Fruit fly (Drosophila melanogaster) whole organism, embryonic: ENCODE data around the gene CG34181.

Source experiments
- Abd-B ChIP-seq: fragments of 200-800 bp; sonication (Bioruptor generic); optimal IDR thresholded peaks from 2 replicates; lab custom pipeline; 2018; ENCODE audit warnings: missing biosample characterization, mild to moderate bottlenecking, missing genetic modification characterization, moderate library complexity
- Atf-2 ChIP-seq: fragments of 200-800 bp; sonication (Bioruptor generic); optimal IDR thresholded peaks from 2 replicates; lab custom pipeline; 2016; ENCODE audit warnings: missing biosample characterization, missing genetic modification characterization
- CG1024 ChIP-seq: fragments of 200-800 bp; sonication (Bioruptor generic); IDR thresholded peaks from 2 replicates; pipeline ENCODE4 v1.3.6; 2022; ENCODE audit warnings: missing biosample characterization, missing genetic modification characterization
- CG10565 ChIP-seq: fragments of 200-800 bp; sonication (Bioruptor generic); optimal IDR thresholded peaks from 3 replicates; lab custom pipeline; 2016; ENCODE audit warnings: missing biosample characterization, mild to moderate bottlenecking, missing genetic modification characterization
- CG10654 ChIP-seq: fragments of 200-800 bp; sonication (Bioruptor generic); optimal IDR thresholded peaks from 2 replicates; lab custom pipeline; 2016; ENCODE audit warnings: missing biosample characterization, missing genetic modification characterization
- CG11398 ChIP-seq: fragments of 200-800 bp; sonication (Bioruptor generic); optimal IDR thresholded peaks from 2 replicates; lab custom pipeline; 2016; ENCODE audit warnings: missing biosample characterization, missing genetic modification characterization
- CG12104 ChIP-seq: fragments of 200-800 bp; sonication (Bioruptor generic); optimal IDR thresholded peaks from 3 replicates; lab custom pipeline; 2016; ENCODE audit warnings: missing biosample characterization, missing genetic modification characterization
- CG12299 ChIP-seq: fragments of 200-800 bp; sonication (Bioruptor generic); optimal IDR thresholded peaks from 2 replicates; lab custom pipeline; 2018; ENCODE audit warnings: missing biosample characterization, mild to moderate bottlenecking, missing genetic modification characterization
- CG12942 ChIP-seq: fragments of 200-800 bp; sonication (Bioruptor generic); optimal IDR thresholded peaks from 3 replicates; lab custom pipeline; 2016; ENCODE audit warnings: missing biosample characterization, missing genetic modification characterization
- CG16815 ChIP-seq: fragments of 200-800 bp; sonication (Bioruptor generic); optimal IDR thresholded peaks from 3 replicates; lab custom pipeline; 2017; ENCODE audit warnings: missing biosample characterization, mild to moderate bottlenecking, missing genetic modification characterization
- CG2199 ChIP-seq: fragments of 200-800 bp; sonication (Bioruptor generic); IDR thresholded peaks from 3 replicates; pipeline ENCODE4 v1.3.6; 2022; ENCODE audit warnings: missing biosample characterization, missing genetic modification characterization
- CG30431 ChIP-seq: fragments of 200-800 bp; sonication (Bioruptor generic); optimal IDR thresholded peaks from 2 replicates; lab custom pipeline; 2017; ENCODE audit warnings: missing biosample characterization, missing genetic modification characterization
- CG3163 ChIP-seq: fragments of 200-800 bp; sonication (Bioruptor generic); optimal IDR thresholded peaks from 3 replicates; lab custom pipeline; 2016; ENCODE audit warnings: missing biosample characterization, missing genetic modification characterization
- CG4404 ChIP-seq: fragments of 200-800 bp; sonication (Bioruptor generic); IDR thresholded peaks from 2 replicates; pipeline ENCODE4 v1.3.6; 2022; ENCODE audit warnings: missing biosample characterization, missing genetic modification characterization
- CG4424 ChIP-seq: fragments of 200-800 bp; sonication (Bioruptor generic); optimal IDR thresholded peaks from 3 replicates; lab custom pipeline; 2016; ENCODE audit warnings: missing biosample characterization, missing genetic modification characterization
- CG5180 ChIP-seq: fragments of 200-800 bp; sonication (Bioruptor generic); optimal IDR thresholded peaks from 3 replicates; lab custom pipeline; 2017; ENCODE audit warnings: missing biosample characterization, missing genetic modification characterization, mild to moderate bottlenecking, moderate library complexity, missing genetic modification reagents
- CG6254 ChIP-seq: fragments of 200-800 bp; sonication (Bioruptor generic); optimal IDR thresholded peaks from 3 replicates; lab custom pipeline; 2017; ENCODE audit warnings: mild to moderate bottlenecking, missing biosample characterization, missing genetic modification reagents, missing genetic modification characterization
- CG6272 ChIP-seq: fragments of 200-800 bp; sonication (Bioruptor generic); IDR thresholded peaks from 2 replicates; pipeline ENCODE4 v1.3.6; 2022; ENCODE audit warnings: missing biosample characterization, missing genetic modification characterization
- CG6654 ChIP-seq: fragments of 200-800 bp; sonication (Bioruptor generic); optimal IDR thresholded peaks from 2 replicates; lab custom pipeline; 2017; ENCODE audit warnings: missing biosample characterization, mild to moderate bottlenecking, missing genetic modification characterization
- CG7556 ChIP-seq: fragments of 200-800 bp; sonication (Bioruptor generic); optimal IDR thresholded peaks from 2 replicates; lab custom pipeline; 2017; ENCODE audit warnings: missing biosample characterization, mild to moderate bottlenecking, missing genetic modification characterization
- CG7786 ChIP-seq: fragments of 200-800 bp; sonication (Bioruptor generic); optimal IDR thresholded peaks from 2 replicates; lab custom pipeline; 2016; ENCODE audit warnings: missing biosample characterization, missing genetic modification characterization
- CG9932 ChIP-seq: fragments of 200-800 bp; sonication (Bioruptor generic); IDR thresholded peaks from 2 replicates; pipeline ENCODE4 v1.3.6; 2022; ENCODE audit warnings: missing biosample characterization, missing genetic modification characterization
- CTCF ChIP-seq: fragments of 200-800 bp; sonication (Bioruptor generic); optimal IDR thresholded peaks from 2 replicates; lab custom pipeline; 2017; ENCODE audit warnings: missing biosample characterization, mild to moderate bottlenecking, missing genetic modification characterization, moderate library complexity
- Dip3 ChIP-seq: fragments of 200-800 bp; sonication (Bioruptor generic); optimal IDR thresholded peaks from 3 replicates; lab custom pipeline; 2016; ENCODE audit warnings: missing biosample characterization, missing genetic modification characterization
- HLH3B ChIP-seq: fragments of 200-800 bp; sonication (Bioruptor generic); IDR thresholded peaks from 2 replicates; pipeline ENCODE4 v1.3.6; 2022; ENCODE audit warnings: missing biosample characterization, missing genetic modification characterization
- HmgZ ChIP-seq: fragments of 200-800 bp; sonication (Bioruptor generic); optimal IDR thresholded peaks from 2 replicates; lab custom pipeline; 2018; ENCODE audit warnings: missing biosample characterization, mild to moderate bottlenecking, missing genetic modification characterization
- Lhr ChIP-seq: fragments of 200-800 bp; sonication (Bioruptor generic); optimal IDR thresholded peaks from 3 replicates; lab custom pipeline; 2017; ENCODE audit warnings: mild to moderate bottlenecking, missing biosample characterization, missing genetic modification reagents, missing genetic modification characterization
- Mrtf ChIP-seq: fragments of 200-800 bp; sonication (Bioruptor generic); IDR thresholded peaks from 3 replicates; pipeline ENCODE4 v1.3.6; 2022; ENCODE audit warnings: missing biosample characterization, missing genetic modification characterization
- Nf-YC ChIP-seq: fragments of 200-800 bp; optimal IDR thresholded peaks from 3 replicates; lab custom pipeline; 2019; ENCODE audit warnings: missing biosample characterization, mild to moderate bottlenecking, missing genetic modification characterization, moderate library complexity
- Ravus ChIP-seq: fragments of 200-800 bp; sonication (Bioruptor generic); IDR thresholded peaks from 2 replicates; pipeline ENCODE4 v1.3.6; 2022; ENCODE audit warnings: missing biosample characterization, missing genetic modification characterization
- Rfx ChIP-seq: fragments of 200-800 bp; sonication (Bioruptor generic); IDR thresholded peaks from 2 replicates; pipeline ENCODE4 v1.3.6; 2022; ENCODE audit warnings: missing biosample characterization, missing genetic modification characterization
- Rx ChIP-seq: fragments of 200-800 bp; sonication (Bioruptor generic); IDR thresholded peaks from 2 replicates; pipeline ENCODE4 v1.3.6; 2022; ENCODE audit warnings: missing biosample characterization, missing genetic modification characterization
- ac ChIP-seq: fragments of 200-800 bp; sonication (Bioruptor generic); optimal IDR thresholded peaks from 3 replicates; lab custom pipeline; 2017; ENCODE audit warnings: missing biosample characterization, mild to moderate bottlenecking, missing genetic modification characterization
- ash1 ChIP-seq: fragments of 200-800 bp; sonication (Bioruptor generic); optimal IDR thresholded peaks from 2 replicates; lab custom pipeline; 2018; ENCODE audit warnings: missing biosample characterization, mild to moderate bottlenecking, missing genetic modification characterization
- bowl ChIP-seq: fragments of 200-800 bp; sonication (Bioruptor generic); IDR thresholded peaks from 2 replicates; pipeline ENCODE4 v1.3.6; 2022; ENCODE audit warnings: missing biosample characterization, missing genetic modification characterization
- ci ChIP-seq: fragments of 200-800 bp; sonication (Bioruptor generic); IDR thresholded peaks from 3 replicates; pipeline ENCODE4 v1.3.6; 2022; ENCODE audit warnings: missing biosample characterization, missing genetic modification characterization
- dan ChIP-seq: fragments of 200-800 bp; sonication (Bioruptor generic); IDR thresholded peaks from 2 replicates; pipeline ENCODE4 v1.3.6; 2022; ENCODE audit warnings: missing biosample characterization, missing genetic modification characterization
- dati ChIP-seq: fragments of 200-800 bp; sonication (Bioruptor generic); IDR thresholded peaks from 2 replicates; pipeline ENCODE4 v1.3.6; 2022; ENCODE audit warnings: missing biosample characterization, missing genetic modification characterization
- dimm ChIP-seq: fragments of 200-800 bp; sonication (Bioruptor generic); IDR thresholded peaks from 2 replicates; pipeline ENCODE4 v1.3.6; 2022; ENCODE audit warnings: missing biosample characterization, missing genetic modification characterization
- fru ChIP-seq: fragments of >200 bp; optimal IDR thresholded peaks from 2 replicates; lab custom pipeline; 2017
- hkb ChIP-seq, 2 experiments: fragments of 200-800 bp in 1 of 2; fragments of >200 bp in 1 of 2; sonication (Bioruptor generic) in 1 of 2; IDR thresholded peaks in 1 of 2; optimal IDR thresholded peaks in 1 of 2; 2 replicates each; pipeline versions ENCODE4 v1.3.6 to Lab custom; 2017 to 2022; ENCODE audit warnings: missing biosample characterization in 1 of 2, missing genetic modification characterization in 1 of 2
- kni ChIP-seq: fragments of 200-800 bp; sonication (Bioruptor generic); optimal IDR thresholded peaks from 3 replicates; lab custom pipeline; 2017; ENCODE audit warnings: mild to moderate bottlenecking, missing biosample characterization, missing genetic modification reagents, missing genetic modification characterization
- lab ChIP-seq: fragments of 200-800 bp; sonication (Bioruptor generic); optimal IDR thresholded peaks from 3 replicates; lab custom pipeline; 2017; ENCODE audit warnings: missing biosample characterization, missing genetic modification characterization, mild to moderate bottlenecking, moderate library complexity, missing genetic modification reagents
- p53 ChIP-seq: fragments of 200-800 bp; sonication (Bioruptor generic); optimal IDR thresholded peaks from 2 replicates; lab custom pipeline; 2016; ENCODE audit warnings: missing biosample characterization, missing genetic modification characterization
- pum ChIP-seq: fragments of 200-800 bp; sonication (Bioruptor generic); optimal IDR thresholded peaks from 2 replicates; lab custom pipeline; 2016; ENCODE audit warnings: missing biosample characterization, missing genetic modification characterization
- run ChIP-seq: fragments of 200-800 bp; sonication (Bioruptor generic); optimal IDR thresholded peaks from 3 replicates; lab custom pipeline; 2018; ENCODE audit warnings: missing biosample characterization, mild to moderate bottlenecking, missing genetic modification characterization
- sc ChIP-seq, 3 experiments: fragments of >200 bp in 2 of 3; fragments of 200-800 bp in 1 of 3; sonication (Bioruptor generic) in 1 of 3; optimal IDR thresholded peaks; 2 replicates in 2 of 3; 3 replicates in 1 of 3; lab custom pipeline; 2017; ENCODE audit warnings: mild to moderate bottlenecking in 1 of 3, missing biosample characterization in 1 of 3, missing genetic modification characterization in 1 of 3, missing genetic modification reagents in 1 of 3
- slou ChIP-seq: fragments of 200-800 bp; sonication (Bioruptor generic); optimal IDR thresholded peaks from 3 replicates; lab custom pipeline; 2016; ENCODE audit warnings: missing biosample characterization, missing genetic modification characterization
- sr ChIP-seq: fragments of 200-800 bp; sonication (Bioruptor generic); IDR thresholded peaks from 3 replicates; pipeline ENCODE4 v1.3.6; 2022; ENCODE audit warnings: missing biosample characterization, missing genetic modification characterization
- tap ChIP-seq: fragments of 200-800 bp; optimal IDR thresholded peaks from 3 replicates; lab custom pipeline; 2019; ENCODE audit warnings: missing biosample characterization, mild to moderate bottlenecking, missing genetic modification characterization, moderate library complexity
- tgo ChIP-seq: fragments of 200-800 bp; sonication (Bioruptor generic); IDR thresholded peaks from 3 replicates; pipeline ENCODE4 v1.3.6; 2022; ENCODE audit warnings: missing biosample characterization, missing genetic modification characterization

Gene CG34181

dm6 chr2L:9388013-9388605, 20.7 kb downstream of the CG34181 start (continued):
- peak; percentile 25 for TF ChIP-seq CG12104 (GFP tag; lab: Kevin White, UChicago)
- peak; percentile 93 for TF ChIP-seq CG9932 (GFP tag; lab: Robert Waterston, UW)
- peak; percentile 66 for TF ChIP-seq p53 (GFP tag; lab: Kevin White, UChicago)
- TF ChIP-seq CG5180 (GFP tag; lab: Kevin White, UChicago): no peak
- TF ChIP-seq Lhr: no peak
- TF ChIP-seq sc (optimal IDR thresholded peaks at IDR 0.05; lab: Kevin White, UChicago): no peak
- TF ChIP-seq sc (GFP tag; optimal IDR thresholded peaks at IDR 0.05; lab: Kevin White, UChicago): no peak
- TF ChIP-seq CG4404: peak; percentile 57
- TF ChIP-seq ash1: no peak
- peak; percentile 46 for TF ChIP-seq CG10654 (GFP tag; lab: Kevin White, UChicago)
- TF ChIP-seq CG3163 (GFP tag; lab: Kevin White, UChicago): peak; percentile 18
- peak; percentile 85 for TF ChIP-seq lab (GFP tag; lab: Kevin White, UChicago)
- TF ChIP-seq HLH3B (GFP tag; lab: Robert Waterston, UW): peak; percentile 54
- TF ChIP-seq sr (GFP tag; lab: Robert Waterston, UW): no peak
- TF ChIP-seq CG12942 (GFP tag; lab: Kevin White, UChicago): peak; percentile 59
- TF ChIP-seq run (tag; lab: Kevin White, UChicago): no peak
- TF ChIP-seq CG30431 (GFP tag; lab: Kevin White, UChicago): peak; percentile 48
- TF ChIP-seq CG6272 (GFP tag; lab: Robert Waterston, UW): peak; percentile 56
- TF ChIP-seq CG4424 (GFP tag; lab: Kevin White, UChicago): peak; percentile 47
- peak; percentile 91 for TF ChIP-seq Dip3 (GFP tag; lab: Kevin White, UChicago)
- TF ChIP-seq tap (tag; lab: Kevin White, UChicago): no peak
- TF ChIP-seq tgo (GFP tag; lab: Robert Waterston, UW): peak; percentile 63; the same call in 2 of the 3 replicates
- TF ChIP-seq CG6254 (GFP tag; lab: Kevin White, UChicago): no peak
- no peak for TF ChIP-seq dimm
- TF ChIP-seq CG2199 (GFP tag; lab: Robert Waterston, UW): no peak
- TF ChIP-seq Nf-YC (tag; lab: Kevin White, UChicago): no peak
- TF ChIP-seq CG1024: no peak
- no peak for TF ChIP-seq hkb (optimal IDR thresholded peaks at IDR 0.05; lab: Kevin White, UChicago)
- peak; percentile 69 for TF ChIP-seq hkb (GFP tag; IDR thresholded peaks at IDR 0.05; lab: Robert Waterston, UW)
- no peak for TF ChIP-seq dati (GFP tag; lab: Robert Waterston, UW)
- TF ChIP-seq pum: peak; percentile 59
- peak; percentile 52 for TF ChIP-seq slou (GFP tag; lab: Kevin White, UChicago)
- TF ChIP-seq dan (GFP tag; lab: Robert Waterston, UW): no peak
- peak; percentile 37 for TF ChIP-seq CG7556 (GFP tag; lab: Kevin White, UChicago)
- 0 out of 3 replicates have a peak, but pooled peaks have one; percentile 32 for TF ChIP-seq ci (GFP tag; lab: Robert Waterston, UW)
- TF ChIP-seq HmgZ (tag; lab: Kevin White, UChicago): peak; percentile 64
- TF ChIP-seq CG7786 (GFP tag; lab: Kevin White, UChicago): peak; percentile 86
- no peak; the same call in 1 of the 2 replicates for TF ChIP-seq Ravus
- TF ChIP-seq CG16815 (GFP tag; lab: Kevin White, UChicago): peak; percentile 65
- TF ChIP-seq ac (GFP tag; lab: Kevin White, UChicago): no peak
- TF ChIP-seq Rx (GFP tag; lab: Robert Waterston, UW): no peak
- TF ChIP-seq Atf-2 (GFP tag; lab: Kevin White, UChicago): peak; percentile 50
- peak; percentile 59; the same call in 1 of the 3 replicates for TF ChIP-seq Mrtf
- TF ChIP-seq CTCF (GFP tag; lab: Kevin White, UChicago): no peak
- TF ChIP-seq CG12299: no peak
- no peak for TF ChIP-seq kni (GFP tag; lab: Kevin White, UChicago)
- TF ChIP-seq CG6654: no peak
- TF ChIP-seq bowl (GFP tag; lab: Robert Waterston, UW): no peak
- TF ChIP-seq CG10565: no peak
- TF ChIP-seq Rfx (GFP tag; lab: Robert Waterston, UW): peak; percentile 94
- no peak for TF ChIP-seq fru (lab: Kevin White, UChicago)
- peak; percentile 61 for TF ChIP-seq Abd-B (GFP tag; lab: Kevin White, UChicago)
- peak; percentile 56 for TF ChIP-seq CG11398 (GFP tag; lab: Kevin White, UChicago)
